In genomic region chrIII:9817087-9817612, ce11 we compare ENCODE assay signal across 3 worm cellular contexts.
TF ChIP-seq lines count a peak whose summit lies in the region.

Gene cnx-1 (minus strand): TSS chrIII:9817137.

TF ChIP-seq in whole organism, L2 larva, 48 proteins besides CTCF, POLR2A, EP300 and RAD21 (continued from another document):
- TF ChIP-seq lin-11 (tag; optimal IDR thresholded peaks at IDR 0.05; lab: Kevin White, UChicago) = peak; percentile 34
- no peak for TF ChIP-seq skn-1 (tag; optimal IDR thresholded peaks at IDR 0.05; lab: Kevin White, UChicago)
- no peak for TF ChIP-seq elt-3 (tag; optimal IDR thresholded peaks at IDR 0.05; lab: Kevin White, UChicago)
- TF ChIP-seq F13H6.1 (tag; optimal IDR thresholded peaks at IDR 0.05; lab: Kevin White, UChicago) = peak; percentile 1
- no peak for TF ChIP-seq ceh-16 (tag; optimal IDR thresholded peaks at IDR 0.05; lab: Kevin White, UChicago)
- TF ChIP-seq snpc-4 (tag; optimal IDR thresholded peaks at IDR 0.05; lab: Kevin White, UChicago) = no peak
- TF ChIP-seq lin-39 (tag; optimal IDR thresholded peaks at IDR 0.05; lab: Kevin White, UChicago) = no peak
- TF ChIP-seq egl-27 (tag; optimal IDR thresholded peaks at IDR 0.05; lab: Kevin White, UChicago) = no peak
- no peak for TF ChIP-seq dmd-4 (tag; optimal IDR thresholded peaks at IDR 0.05; lab: Kevin White, UChicago)
- TF ChIP-seq aly-2 (tag; optimal IDR thresholded peaks at IDR 0.05; lab: Kevin White, UChicago) = no peak
- TF ChIP-seq sma-9 (GFP tag; optimal IDR thresholded peaks at IDR 0.05; lab: Kevin White, UChicago) = no peak
- no peak for TF ChIP-seq sma-9 (tag; optimal IDR thresholded peaks at IDR 0.05; lab: Kevin White, UChicago)
- no peak for TF ChIP-seq mdl-1 (tag; optimal IDR thresholded peaks at IDR 0.05; lab: Kevin White, UChicago)
- no peak for TF ChIP-seq mab-5 (tag; optimal IDR thresholded peaks at IDR 0.05; lab: Kevin White, UChicago)
- TF ChIP-seq nhr-23 (tag; optimal IDR thresholded peaks at IDR 0.05; lab: Kevin White, UChicago) = no peak
- no peak for TF ChIP-seq lin-13 (GFP tag; optimal IDR thresholded peaks at IDR 0.05; lab: Kevin White, UChicago)
- no peak for TF ChIP-seq blmp-1 (tag; optimal IDR thresholded peaks at IDR 0.05; lab: Kevin White, UChicago; ENCODE audit: insufficient read depth)
- TF ChIP-seq gmeb-1 (tag; optimal IDR thresholded peaks at IDR 0.05; lab: Kevin White, UChicago) = no peak
- no peak for TF ChIP-seq ZK546.5 (tag; optimal IDR thresholded peaks at IDR 0.05; lab: Kevin White, UChicago)
- no peak for TF ChIP-seq unc-62 (GFP tag; optimal IDR thresholded peaks at IDR 0.05; lab: Kevin White, UChicago)
- TF ChIP-seq unc-55 (GFP tag; optimal IDR thresholded peaks at IDR 0.05; lab: Kevin White, UChicago) = peak; percentile 49
- TF ChIP-seq nhr-77 (tag; optimal IDR thresholded peaks at IDR 0.05; lab: Kevin White, UChicago) = no peak
- no peak for TF ChIP-seq Y55F3AM.14 (GFP tag; optimal IDR thresholded peaks at IDR 0.05; lab: Kevin White, UChicago)
- TF ChIP-seq nhr-11 (tag; optimal IDR thresholded peaks at IDR 0.05; lab: Kevin White, UChicago) = no peak

TF ChIP-seq in whole organism, L4 larva, 104 proteins besides CTCF, POLR2A, EP300 and RAD21 (continued from another document):
- peak; percentile 33 for TF ChIP-seq rbr-2 (tag; optimal IDR thresholded peaks at IDR 0.05; lab: Kevin White, UChicago)

TF ChIP-seq in whole organism, late embryonic, 69 proteins besides CTCF, POLR2A, EP300 and RAD21 (continued from another document):
- no peak for TF ChIP-seq fkh-6 (tag; optimal IDR thresholded peaks at IDR 0.05; lab: Kevin White, UChicago)
- TF ChIP-seq ttx-3 (tag; optimal IDR thresholded peaks at IDR 0.05; lab: Kevin White, UChicago) = no peak
- no peak for TF ChIP-seq sox-2 (GFP tag; IDR thresholded peaks at IDR 0.05; lab: Robert Waterston, UW)
- no peak for TF ChIP-seq pax-1 (tag; optimal IDR thresholded peaks at IDR 0.05; lab: Kevin White, UChicago)
- no peak for TF ChIP-seq K02D7.2 (tag; optimal IDR thresholded peaks at IDR 0.05; lab: Kevin White, UChicago)
- TF ChIP-seq nfya-1 (tag; optimal IDR thresholded peaks at IDR 0.05; lab: Kevin White, UChicago) = peak; percentile 50
- no peak for TF ChIP-seq ets-4 (tag; optimal IDR thresholded peaks at IDR 0.05; lab: Kevin White, UChicago)
- TF ChIP-seq unc-42 (tag; optimal IDR thresholded peaks at IDR 0.05; lab: Kevin White, UChicago) = peak; percentile 28
- TF ChIP-seq che-1 (tag; optimal IDR thresholded peaks at IDR 0.05; lab: Kevin White, UChicago) = no peak
- peak; percentile 29 for TF ChIP-seq ceh-34 (tag; optimal IDR thresholded peaks at IDR 0.05; lab: Kevin White, UChicago)
- TF ChIP-seq eyg-1 (tag; optimal IDR thresholded peaks at IDR 0.05; lab: Kevin White, UChicago) = no peak
- TF ChIP-seq ceh-22 (tag; optimal IDR thresholded peaks at IDR 0.05; lab: Kevin White, UChicago) = no peak
- TF ChIP-seq hlh-30 (tag; optimal IDR thresholded peaks at IDR 0.05; lab: Kevin White, UChicago; ENCODE audit: insufficient read depth) = peak; percentile 3
- no peak for TF ChIP-seq ceh-2 (tag; optimal IDR thresholded peaks at IDR 0.05; lab: Kevin White, UChicago)
- no peak for TF ChIP-seq Y22D7AL.16 (tag; optimal IDR thresholded peaks at IDR 0.05; lab: Kevin White, UChicago)
- TF ChIP-seq ceh-6 (GFP tag; optimal IDR thresholded peaks at IDR 0.05; lab: Kevin White, UChicago) = no peak
- no peak for TF ChIP-seq pat-9 (tag; optimal IDR thresholded peaks at IDR 0.05; lab: Kevin White, UChicago)
- TF ChIP-seq madf-2 (tag; optimal IDR thresholded peaks at IDR 0.05; lab: Kevin White, UChicago) = peak; percentile 11
- peak; percentile 60 for TF ChIP-seq ref-2 (tag; optimal IDR thresholded peaks at IDR 0.05; lab: Kevin White, UChicago)
- TF ChIP-seq ceh-9 (tag; optimal IDR thresholded peaks at IDR 0.05; lab: Kevin White, UChicago) = no peak
